Worm (Caenorhabditis elegans): ENCODE measurements around the gene col-157.

Gene col-157

ce11 chrV:11521448-11521847 lies 37.6 kb downstream of the col-157 start, which contains the start of gene pafo-1 (continued):
- TF ChIP-seq bed-2 (GFP tag; IDR thresholded peaks at IDR 0.05) (no peak), Y53F4B.3 (GFP tag; IDR thresholded peaks at IDR 0.05) (no peak), madf-10 (tag; optimal IDR thresholded peaks at IDR 0.05) (no peak), rec-8 (tag; optimal IDR thresholded peaks at IDR 0.05) (no peak), let-526 (GFP tag; IDR thresholded peaks at IDR 0.05) (peak; percentile 64; the same call in 1 of the 2 replicates), ekl-4 (GFP tag; IDR thresholded peaks at IDR 0.05) (peak; percentile 78), F39B2.1 (GFP tag; IDR thresholded peaks at IDR 0.05) (no peak), ceh-40 (GFP tag; IDR thresholded peaks at IDR 0.05) (no peak), gei-17 (GFP tag; optimal IDR thresholded peaks at IDR 0.05) (no peak), nhr-80 (tag; optimal IDR thresholded peaks at IDR 0.05) (peak; percentile 27), rcor-1 (GFP tag; IDR thresholded peaks at IDR 0.05) (peak; percentile 88), F57C9.4 (tag; optimal IDR thresholded peaks at IDR 0.05) (no peak), bed-1 (GFP tag; IDR thresholded peaks at IDR 0.05) (no peak), F10E7.11 (tag; optimal IDR thresholded peaks at IDR 0.05) (peak; percentile 10), efl-1 (GFP tag; optimal IDR thresholded peaks at IDR 0.05) (peak; percentile 90), nhr-179 (tag; optimal IDR thresholded peaks at IDR 0.05) (no peak), mxl-1 (tag; optimal IDR thresholded peaks at IDR 0.05) (no peak), nhr-27 (tag; optimal IDR thresholded peaks at IDR 0.05) (no peak), lir-1 (GFP tag; conservative IDR thresholded peaks at IDR 0.05) (0 out of 2 replicates have a peak, but pooled peaks have one; percentile 42), somi-1 (GFP tag; optimal IDR thresholded peaks at IDR 0.05) (peak; percentile 23), tbp1 (GFP tag; optimal IDR thresholded peaks at IDR 0.05) (peak; percentile 66), lsl-1 (GFP tag; optimal IDR thresholded peaks at IDR 0.05) (peak; percentile 72), Y79H2A.3 (GFP tag; conservative IDR thresholded peaks at IDR 0.05) (no peak), nfya-1 (tag; optimal IDR thresholded peaks at IDR 0.05; ENCODE audit: borderline replicate concordance, insufficient read depth) (no peak), T07F8.4 (tag; optimal IDR thresholded peaks at IDR 0.05) (no peak), nfya-2 (GFP tag; IDR thresholded peaks at IDR 0.05) (no peak), ceh-27 (GFP tag; optimal IDR thresholded peaks at IDR 0.05) (peak; percentile 71), unc-62 (GFP tag; optimal IDR thresholded peaks at IDR 0.05) (no peak), sdz-38 (tag; optimal IDR thresholded peaks at IDR 0.05) (no peak), egl-44 (GFP tag; IDR thresholded peaks at IDR 0.05) (no peak), F33H1.4 (GFP tag; IDR thresholded peaks at IDR 0.05) (peak; percentile 74), B0261.1 (tag; optimal IDR thresholded peaks at IDR 0.05) (peak; percentile 14), ztf-6 (GFP tag; IDR thresholded peaks at IDR 0.05) (no peak), Y53G8AR.9 (GFP tag; conservative IDR thresholded peaks at IDR 0.05) (peak; percentile 91), madf-3 (GFP tag; IDR thresholded peaks at IDR 0.05) (peak; percentile 76; the same call in 1 of the 2 replicates), cebp-2 (GFP tag; IDR thresholded peaks at IDR 0.05) (no peak), akir-1 (GFP tag; optimal IDR thresholded peaks at IDR 0.05) (no peak), mcd-1 (GFP tag; IDR thresholded peaks at IDR 0.05) (peak; percentile 91), aptf-3 (GFP tag; IDR thresholded peaks at IDR 0.05) (no peak), xnd-1 (tag; optimal IDR thresholded peaks at IDR 0.05) (peak; percentile 65), ztf-25 (GFP tag; IDR thresholded peaks at IDR 0.05) (0 out of 2 replicates have a peak, but pooled peaks have one; percentile 58), D2030.7 (GFP tag; IDR thresholded peaks at IDR 0.05) (peak; percentile 85), hmg-1.2 (GFP tag; IDR thresholded peaks at IDR 0.05) (peak; percentile 64), ceh-100 (GFP tag; IDR thresholded peaks at IDR 0.05) (peak; percentile 84), attf-3 (GFP tag; conservative IDR thresholded peaks at IDR 0.05) (peak; percentile 62; the same call in 1 of the 2 replicates), chd-7 (tag; optimal IDR thresholded peaks at IDR 0.05) (peak; percentile 7), C17E4.6 (GFP tag; IDR thresholded peaks at IDR 0.05) (no peak), lag-1 (GFP tag; IDR thresholded peaks at IDR 0.05) (no peak), mes-4 (tag; optimal IDR thresholded peaks at IDR 0.05) (no peak), dpl-1 (GFP tag; optimal IDR thresholded peaks at IDR 0.05) (peak; percentile 95)

All from whole organism, young adult.